Worm (Caenorhabditis elegans): ENCODE data around the gene rsef-1.
A peak's percentile ranks its signal among the peaks of the same experiment; 100 is the strongest.

The rsef-1 gene

DNA sequence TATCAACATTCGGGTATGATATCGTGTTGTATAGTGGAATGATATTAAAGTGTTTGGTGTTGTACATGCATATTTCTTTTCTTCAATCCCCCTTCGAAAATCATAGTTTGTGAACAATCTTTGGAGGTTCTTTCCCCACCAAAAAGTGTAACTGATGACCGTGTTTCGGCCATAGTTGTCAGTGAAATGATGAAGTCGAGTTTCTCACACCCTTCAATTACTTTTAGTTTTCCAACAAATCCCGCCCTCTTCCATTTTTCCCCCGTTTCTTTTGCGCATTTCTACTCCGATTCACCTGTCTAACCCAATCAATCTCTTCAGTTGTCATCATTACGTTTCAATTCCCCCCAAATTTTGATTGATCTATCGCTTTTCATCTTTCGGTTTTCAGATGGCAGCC is 34.1 kb downstream of the rsef-1 start:
- TF ChIP-seq hsf-1 (GFP tag; IDR thresholded peaks at IDR 0.05) (no peak), cebp-1 (GFP tag; IDR thresholded peaks at IDR 0.05) (no peak), cebp-1 (tag; optimal IDR thresholded peaks at IDR 0.05) (no peak), ztf-28 (GFP tag; IDR thresholded peaks at IDR 0.05) (no peak), attf-3 (GFP tag; conservative IDR thresholded peaks at IDR 0.05) (no peak), Y53F4B.3 (GFP tag; IDR thresholded peaks at IDR 0.05) (no peak), Y56A3A.18 (GFP tag; IDR thresholded peaks at IDR 0.05) (no peak)

DNA sequence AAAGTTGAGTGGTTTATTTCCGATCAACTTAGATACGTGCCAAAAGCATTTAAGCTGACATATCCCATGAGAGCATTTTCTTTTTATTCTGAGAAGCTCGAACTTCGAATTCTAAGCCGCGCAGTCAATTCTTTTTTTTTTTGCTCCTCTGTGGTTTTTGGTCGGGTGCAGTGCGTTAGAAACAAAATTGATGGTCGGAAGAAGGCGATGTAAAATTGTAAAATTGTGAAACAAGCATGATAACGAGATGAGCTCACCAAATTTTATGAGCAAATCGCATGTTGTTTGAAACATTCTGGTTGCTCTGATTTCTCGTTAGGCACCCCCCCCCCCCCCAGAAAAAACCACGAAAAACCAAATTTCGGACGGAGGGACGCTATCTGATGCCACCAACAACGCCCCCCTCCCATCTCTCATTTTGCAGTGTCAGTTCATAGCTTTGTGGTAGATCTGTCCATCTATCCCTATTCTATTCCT is 34.5 kb downstream of the rsef-1 start, which contains the start of gene aqp-7:
TSS of gene aqp-7 (plus strand) at position 427 of the 477 bp plus-strand sequence.
- no peak for TF ChIP-seq cebp-1 (GFP tag; IDR thresholded peaks at IDR 0.05)
- TF ChIP-seq cebp-1 (tag; optimal IDR thresholded peaks at IDR 0.05), result no peak
- no peak for TF ChIP-seq unc-62 (GFP tag; optimal IDR thresholded peaks at IDR 0.05)
- no peak for TF ChIP-seq nhr-179 (tag; optimal IDR thresholded peaks at IDR 0.05)
- no peak for TF ChIP-seq ceh-91 (GFP tag; IDR thresholded peaks at IDR 0.05)
- no peak for TF ChIP-seq atf-7 (tag; optimal IDR thresholded peaks at IDR 0.05)
- TF ChIP-seq dpl-1 (GFP tag; optimal IDR thresholded peaks at IDR 0.05), result no peak
- TF ChIP-seq lin-54 (GFP tag; optimal IDR thresholded peaks at IDR 0.05), result no peak
- TF ChIP-seq F33H1.4 (GFP tag; IDR thresholded peaks at IDR 0.05), result no peak
- no peak for TF ChIP-seq Y95B8A.8 (GFP tag; IDR thresholded peaks at IDR 0.05)
- no peak for TF ChIP-seq mel-28 (tag; optimal IDR thresholded peaks at IDR 0.05; ENCODE audit: borderline replicate concordance)
- TF ChIP-seq nhr-80 (tag; optimal IDR thresholded peaks at IDR 0.05), result no peak
- TF ChIP-seq ztf-28 (GFP tag; IDR thresholded peaks at IDR 0.05), result no peak
- no peak for TF ChIP-seq athp-1 (tag; optimal IDR thresholded peaks at IDR 0.05)
- no peak for TF ChIP-seq hlh-12 (tag; optimal IDR thresholded peaks at IDR 0.05)
- no peak for TF ChIP-seq nfya-1 (tag; optimal IDR thresholded peaks at IDR 0.05; ENCODE audit: borderline replicate concordance, insufficient read depth)
- no peak for TF ChIP-seq akir-1 (GFP tag; optimal IDR thresholded peaks at IDR 0.05)
- TF ChIP-seq ztf-25 (GFP tag; IDR thresholded peaks at IDR 0.05), result no peak
- no peak for TF ChIP-seq rec-8 (tag; optimal IDR thresholded peaks at IDR 0.05)
- no peak for TF ChIP-seq dpff-1 (tag; optimal IDR thresholded peaks at IDR 0.05)

DNA sequence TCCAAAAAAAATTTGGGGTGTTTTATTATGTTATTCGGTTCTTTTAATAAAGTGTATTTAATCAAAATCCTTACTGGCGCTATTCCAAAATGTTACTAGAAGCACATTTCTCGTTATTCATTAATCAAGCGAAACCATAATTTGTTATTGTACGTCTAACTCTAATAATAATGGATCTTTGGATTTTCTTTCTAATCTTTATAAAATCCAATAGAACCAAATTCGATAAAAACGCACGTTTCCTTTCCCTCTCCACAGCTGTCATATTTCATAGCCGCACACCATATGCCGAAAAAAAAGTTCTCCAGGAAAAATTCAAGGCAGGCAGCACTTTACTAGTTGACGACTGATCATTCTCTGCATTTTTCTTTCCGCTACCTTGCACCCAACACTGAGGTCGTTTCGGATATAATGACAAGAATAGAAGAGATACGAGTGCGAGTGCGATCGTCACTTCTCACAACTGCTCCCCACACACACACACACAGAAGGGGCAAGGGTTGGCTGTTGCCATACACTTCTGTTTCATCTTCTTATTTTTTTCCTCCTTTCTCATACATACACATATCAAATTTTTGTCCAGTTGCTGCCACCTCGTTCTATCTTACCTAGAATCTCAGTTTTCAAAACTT is 35.5 kb downstream of the rsef-1 start:
- TF ChIP-seq rec-8 (tag; optimal IDR thresholded peaks at IDR 0.05), result no peak
- TF ChIP-seq attf-5 (GFP tag; optimal IDR thresholded peaks at IDR 0.05), result no peak
- no peak for TF ChIP-seq ztf-3 (GFP tag; optimal IDR thresholded peaks at IDR 0.05)

DNA sequence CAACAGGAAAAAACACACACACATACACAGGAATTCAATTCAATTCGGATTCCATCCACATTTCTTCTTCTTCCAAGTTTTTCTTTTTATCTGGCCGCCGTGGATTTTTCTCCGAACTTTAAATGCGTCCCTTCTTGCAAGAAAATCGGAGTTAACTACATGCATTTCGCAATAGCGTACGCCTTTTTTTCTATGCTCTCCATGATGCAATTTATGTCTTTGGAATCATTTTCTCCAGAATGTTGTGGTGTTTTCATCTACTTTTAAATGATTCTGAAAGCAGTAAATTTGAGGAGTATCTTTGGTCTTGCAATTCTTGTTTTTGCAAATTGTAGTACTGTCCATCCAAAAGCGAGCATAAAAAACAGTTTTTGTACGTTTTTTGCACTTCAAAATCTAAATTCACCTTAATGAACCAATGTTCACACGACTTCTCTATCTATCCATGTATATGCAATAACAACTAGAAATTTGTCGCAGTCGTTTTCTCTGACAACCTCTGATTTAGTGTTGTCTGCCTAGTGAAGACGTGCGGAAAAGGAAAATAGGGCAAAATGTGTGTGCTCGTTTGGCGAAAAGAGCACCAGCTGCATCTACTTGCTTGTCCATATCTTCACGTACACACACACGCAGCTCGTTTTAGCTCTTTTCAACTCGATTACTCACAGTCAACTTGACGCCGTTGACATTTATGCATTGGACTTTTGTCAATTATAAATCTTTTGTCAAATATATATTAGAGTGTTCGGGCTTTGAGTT is 36.7 kb downstream of the rsef-1 start:
- no peak for TF ChIP-seq aptf-3 (GFP tag; IDR thresholded peaks at IDR 0.05)
- no peak for TF ChIP-seq nfya-2 (GFP tag; IDR thresholded peaks at IDR 0.05)
- TF ChIP-seq cebp-1 (GFP tag; IDR thresholded peaks at IDR 0.05), result peak; percentile 56; the same call in 1 of the 2 replicates
- peak; percentile 89 for TF ChIP-seq cebp-1 (tag; optimal IDR thresholded peaks at IDR 0.05)
- TF ChIP-seq lir-1 (GFP tag; conservative IDR thresholded peaks at IDR 0.05), result no peak
- TF ChIP-seq pbrm-1 (GFP tag; IDR thresholded peaks at IDR 0.05), result no peak

DNA sequence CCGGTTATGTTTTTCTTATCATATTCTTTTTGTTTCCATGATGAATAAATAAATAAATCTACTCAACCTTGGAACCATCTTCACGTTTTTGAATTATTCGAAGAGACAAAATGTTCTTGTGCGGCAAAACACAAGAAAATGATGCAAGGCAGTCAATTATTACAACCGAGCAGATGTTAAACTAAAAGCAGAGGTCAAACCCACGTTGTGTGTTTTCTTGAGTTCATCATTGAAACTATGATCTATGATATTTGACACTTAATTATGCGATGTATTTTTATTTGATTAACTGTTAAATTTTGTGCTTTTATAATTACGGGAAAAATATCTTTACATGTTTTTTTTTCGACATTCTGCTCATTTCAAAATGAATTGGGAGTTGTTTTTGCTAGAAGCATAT is 37.7 kb downstream of the rsef-1 start:
- TF ChIP-seq ztf-28 (GFP tag; IDR thresholded peaks at IDR 0.05) (no peak), ztf-6 (GFP tag; IDR thresholded peaks at IDR 0.05) (no peak), bed-1 (GFP tag; IDR thresholded peaks at IDR 0.05) (no peak), tbp1 (GFP tag; optimal IDR thresholded peaks at IDR 0.05) (no peak), madf-8 (GFP tag; conservative IDR thresholded peaks at IDR 0.05) (no peak), Y79H2A.3 (GFP tag; conservative IDR thresholded peaks at IDR 0.05) (no peak), ets-4 (GFP tag; optimal IDR thresholded peaks at IDR 0.05) (no peak)

Data from whole organism, young adult.